Fruit fly (Drosophila melanogaster) whole organism, embryonic: ENCODE results near the gene CG17359.

ENCODE experiments used
- Asciz ChIP-seq: fragments of 200-800 bp; sonication (Bioruptor generic); optimal IDR thresholded peaks from 2 replicates; lab custom pipeline; 2017; ENCODE audit warnings: missing biosample characterization, mild to moderate bottlenecking, missing genetic modification characterization, missing genetic modification reagents
- Blimp-1 ChIP-seq: fragments of 200-800 bp; sonication (Bioruptor generic); optimal IDR thresholded peaks from 3 replicates; lab custom pipeline; 2018; ENCODE audit warnings: missing biosample characterization, missing genetic modification characterization, mild to moderate bottlenecking, moderate library complexity, missing genetic modification reagents
- BtbVII ChIP-seq: fragments of 200-800 bp; sonication (Bioruptor generic); optimal IDR thresholded peaks from 3 replicates; lab custom pipeline; 2017; ENCODE audit warnings: missing biosample characterization, mild to moderate bottlenecking, missing genetic modification characterization
- CG10267 ChIP-seq: fragments of 200-800 bp; sonication (Bioruptor generic); optimal IDR thresholded peaks from 2 replicates; lab custom pipeline; 2018; ENCODE audit warnings: missing biosample characterization, mild to moderate bottlenecking, missing genetic modification characterization, moderate library complexity
- CG12219 ChIP-seq: fragments of 200-800 bp; sonication (Bioruptor generic); optimal IDR thresholded peaks from 3 replicates; lab custom pipeline; 2018; ENCODE audit warnings: missing biosample characterization, mild to moderate bottlenecking, missing genetic modification characterization
- CG1233 ChIP-seq: fragments of 200-800 bp; sonication (Bioruptor generic); optimal IDR thresholded peaks from 4 replicates; lab custom pipeline; 2018; ENCODE audit warnings: missing biosample characterization, mild to moderate bottlenecking, missing genetic modification characterization
- CG1603 ChIP-seq: fragments of 200-800 bp; sonication (Bioruptor generic); optimal IDR thresholded peaks from 2 replicates; lab custom pipeline; 2019; ENCODE audit warnings: missing biosample characterization, mild to moderate bottlenecking, missing genetic modification characterization, moderate library complexity
- CG17568 ChIP-seq: fragments of 200-800 bp; sonication (Bioruptor generic); optimal IDR thresholded peaks from 2 replicates; lab custom pipeline; 2018; ENCODE audit warnings: missing biosample characterization, mild to moderate bottlenecking, missing genetic modification characterization, moderate library complexity
- CG17912 ChIP-seq: fragments of 200-800 bp; sonication (Bioruptor generic); optimal IDR thresholded peaks from 2 replicates; lab custom pipeline; 2018; ENCODE audit warnings: missing biosample characterization, mild to moderate bottlenecking, missing genetic modification characterization
- CG18011 ChIP-seq: fragments of 200-800 bp; sonication (Bioruptor generic); optimal IDR thresholded peaks from 2 replicates; lab custom pipeline; 2017; ENCODE audit warnings: missing biosample characterization, missing genetic modification characterization, mild to moderate bottlenecking, moderate library complexity, missing genotype
- CG2712 ChIP-seq: fragments of 200-800 bp; optimal IDR thresholded peaks from 3 replicates; lab custom pipeline; 2019; ENCODE audit warnings: missing biosample characterization, mild to moderate bottlenecking, missing genetic modification characterization, moderate library complexity
- CG30431 ChIP-seq: fragments of 200-800 bp; sonication (Bioruptor generic); optimal IDR thresholded peaks from 2 replicates; lab custom pipeline; 2017; ENCODE audit warnings: missing biosample characterization, missing genetic modification characterization
- CG3281 ChIP-seq: fragments of 200-800 bp; sonication (Bioruptor generic); optimal IDR thresholded peaks from 3 replicates; lab custom pipeline; 2017; ENCODE audit warnings: missing biosample characterization, mild to moderate bottlenecking, missing genetic modification characterization
- CG4360 ChIP-seq: fragments of 200-800 bp; sonication (Bioruptor generic); IDR thresholded peaks from 2 replicates; pipeline ENCODE4 v1.3.6; 2022; ENCODE audit warnings: missing biosample characterization, missing genetic modification characterization
- CG4404 ChIP-seq: fragments of 200-800 bp; sonication (Bioruptor generic); IDR thresholded peaks from 2 replicates; pipeline ENCODE4 v1.3.6; 2022; ENCODE audit warnings: missing biosample characterization, missing genetic modification characterization
- CG4617 ChIP-seq: fragments of 200-800 bp; sonication (Bioruptor generic); optimal IDR thresholded peaks from 3 replicates; lab custom pipeline; 2016; ENCODE audit warnings: missing biosample characterization, missing genetic modification characterization, borderline replicate concordance
- CG6765 ChIP-seq: fragments of 200-800 bp; sonication (Bioruptor generic); optimal IDR thresholded peaks from 3 replicates; lab custom pipeline; 2017; ENCODE audit warnings: missing biosample characterization, mild to moderate bottlenecking, missing genetic modification characterization
- CG8924 ChIP-seq: fragments of 200-800 bp; optimal IDR thresholded peaks from 3 replicates; lab custom pipeline; 2019; ENCODE audit warnings: missing biosample characterization, mild to moderate bottlenecking, missing genetic modification characterization, moderate library complexity
- CG9932 ChIP-seq: fragments of 200-800 bp; sonication (Bioruptor generic); IDR thresholded peaks from 2 replicates; pipeline ENCODE4 v1.3.6; 2022; ENCODE audit warnings: missing biosample characterization, missing genetic modification characterization
- Chrac-16 ChIP-seq: fragments of 200-800 bp; sonication (Bioruptor generic); optimal IDR thresholded peaks from 3 replicates; lab custom pipeline; 2016; ENCODE audit warnings: missing biosample characterization, missing genetic modification characterization
- CoRest ChIP-seq: fragments of 200-800 bp; sonication (Bioruptor generic); optimal IDR thresholded peaks from 3 replicates; lab custom pipeline; 2018; ENCODE audit warnings: missing biosample characterization, mild to moderate bottlenecking, missing genetic modification characterization, moderate library complexity
- Dek ChIP-seq: fragments of 200-800 bp; sonication (Bioruptor generic); optimal IDR thresholded peaks from 3 replicates; lab custom pipeline; 2019; ENCODE audit warnings: missing biosample characterization, mild to moderate bottlenecking, missing genetic modification characterization, moderate library complexity
- Dfd ChIP-seq, 2 experiments: fragments of >200 bp; optimal IDR thresholded peaks; 2 replicates each; lab custom pipeline; 2017; ENCODE audit warnings: missing biosample characterization in 2 of 2, missing genetic modification characterization in 2 of 2
- Hand ChIP-seq: fragments of 200-800 bp; sonication (Bioruptor generic); optimal IDR thresholded peaks from 2 replicates; lab custom pipeline; 2017; ENCODE audit warnings: mild to moderate bottlenecking, missing biosample characterization, missing genetic modification reagents, missing genetic modification characterization
- MBD-R2 ChIP-seq: fragments of 200-800 bp; sonication (Bioruptor generic); IDR thresholded peaks from 2 replicates; pipeline ENCODE4 v1.3.6; 2022; ENCODE audit warnings: missing biosample characterization, missing genetic modification characterization
- Neu2 ChIP-seq: fragments of 200-800 bp; sonication (Bioruptor generic); optimal IDR thresholded peaks from 3 replicates; lab custom pipeline; 2016; ENCODE audit warnings: missing biosample characterization, missing genetic modification characterization, borderline replicate concordance
- Nf-YC ChIP-seq: fragments of 200-800 bp; optimal IDR thresholded peaks from 3 replicates; lab custom pipeline; 2019; ENCODE audit warnings: missing biosample characterization, mild to moderate bottlenecking, missing genetic modification characterization, moderate library complexity
- NfI ChIP-seq: fragments of 200-800 bp; sonication (Bioruptor generic); optimal IDR thresholded peaks from 3 replicates; lab custom pipeline; 2018; ENCODE audit warnings: missing biosample characterization, mild to moderate bottlenecking, missing genetic modification characterization, moderate library complexity
- Poxn ChIP-seq: fragments of 200-800 bp; sonication (Bioruptor generic); IDR thresholded peaks from 2 replicates; pipeline ENCODE4 v1.3.6; 2022; ENCODE audit warnings: missing biosample characterization, missing genetic modification characterization
- Scr ChIP-seq: fragments of 200-800 bp; sonication (Bioruptor generic); IDR thresholded peaks from 2 replicates; pipeline ENCODE4 v1.3.6; 2022; ENCODE audit warnings: missing biosample characterization, missing genetic modification characterization; ENCODE audit not compliant: partially characterized antibody
- Sox102F ChIP-seq: fragments of 200-800 bp; sonication (Bioruptor generic); optimal IDR thresholded peaks from 2 replicates; lab custom pipeline; 2018; ENCODE audit warnings: missing biosample characterization, mild to moderate bottlenecking, missing genetic modification characterization, moderate library complexity
- Stat92E ChIP-seq, 3 experiments: fragments of >200 bp in 2 of 3; fragments of 200-800 bp in 1 of 3; sonication (Bioruptor generic) in 1 of 3; optimal IDR thresholded peaks; 2 replicates each; lab custom pipeline; 2017 to 2019; ENCODE audit warnings: missing biosample characterization in 3 of 3, missing genetic modification characterization in 3 of 3, mild to moderate bottlenecking in 1 of 3, moderate library complexity in 1 of 3
- abd-A ChIP-seq: fragments of 200-800 bp; sonication (Bioruptor generic); optimal IDR thresholded peaks from 3 replicates; lab custom pipeline; 2019; ENCODE audit warnings: missing biosample characterization, mild to moderate bottlenecking, missing genetic modification characterization, moderate library complexity
- bigmax ChIP-seq: fragments of 200-800 bp; sonication (Bioruptor generic); optimal IDR thresholded peaks from 2 replicates; lab custom pipeline; 2018; ENCODE audit warnings: missing biosample characterization, mild to moderate bottlenecking, missing genetic modification characterization
- btn ChIP-seq: fragments of 200-800 bp; sonication (Bioruptor generic); optimal IDR thresholded peaks from 2 replicates; lab custom pipeline; 2016; ENCODE audit warnings: missing biosample characterization, missing genetic modification characterization
- cas ChIP-seq: fragments of 200-800 bp; sonication (Bioruptor generic); IDR thresholded peaks from 2 replicates; pipeline ENCODE4 v1.3.6; 2022; ENCODE audit warnings: missing biosample characterization, missing genetic modification characterization
- dati ChIP-seq: fragments of 200-800 bp; sonication (Bioruptor generic); IDR thresholded peaks from 2 replicates; pipeline ENCODE4 v1.3.6; 2022; ENCODE audit warnings: missing biosample characterization, missing genetic modification characterization
- gce ChIP-seq: fragments of 200-800 bp; sonication (Bioruptor generic); IDR thresholded peaks from 3 replicates; pipeline ENCODE4 v1.3.6; 2022; ENCODE audit warnings: missing biosample characterization, missing genetic modification characterization
- gro ChIP-seq: fragments of 200-800 bp; sonication (Bioruptor generic); optimal IDR thresholded peaks from 2 replicates; lab custom pipeline; 2016; ENCODE audit warnings: missing biosample characterization, missing genetic modification characterization
- mirr ChIP-seq: fragments of 200-800 bp; sonication (Bioruptor generic); optimal IDR thresholded peaks from 3 replicates; lab custom pipeline; 2018; ENCODE audit warnings: missing biosample characterization, mild to moderate bottlenecking, missing genetic modification characterization
- oc ChIP-seq: fragments of 200-800 bp; sonication (Bioruptor generic); optimal IDR thresholded peaks from 2 replicates; lab custom pipeline; 2018; ENCODE audit warnings: missing biosample characterization, mild to moderate bottlenecking, missing genetic modification characterization, moderate library complexity
- otp ChIP-seq: fragments of 200-800 bp; sonication (Bioruptor generic); IDR thresholded peaks from 3 replicates; pipeline ENCODE4, ENCODE4 v1.3.6; 2022; ENCODE audit warnings: missing biosample characterization, missing genetic modification characterization
- pho ChIP-seq: fragments of 200-800 bp; sonication (Bioruptor generic); optimal IDR thresholded peaks from 2 replicates; lab custom pipeline; 2016; ENCODE audit warnings: missing biosample characterization, missing genetic modification characterization
- prd ChIP-seq, 3 experiments: fragments of >200 bp in 2 of 3; fragments of 200-800 bp in 1 of 3; sonication (Bioruptor generic) in 1 of 3; optimal IDR thresholded peaks in 2 of 3; IDR thresholded peaks in 1 of 3; 2 replicates in 2 of 3; 3 replicates in 1 of 3; pipeline versions ENCODE4 v1.3.6 to Lab custom; 2017 to 2022; ENCODE audit warnings: missing biosample characterization in 1 of 3, missing genetic modification characterization in 1 of 3
- repo ChIP-seq: fragments of 200-800 bp; sonication (Bioruptor generic); optimal IDR thresholded peaks from 2 replicates; lab custom pipeline; 2016; ENCODE audit warnings: missing biosample characterization, missing genetic modification characterization
- run ChIP-seq: fragments of 200-800 bp; sonication (Bioruptor generic); optimal IDR thresholded peaks from 3 replicates; lab custom pipeline; 2018; ENCODE audit warnings: missing biosample characterization, mild to moderate bottlenecking, missing genetic modification characterization
- scrt ChIP-seq: fragments of 200-800 bp; sonication (Bioruptor generic); optimal IDR thresholded peaks from 2 replicates; lab custom pipeline; 2018; ENCODE audit warnings: missing biosample characterization, mild to moderate bottlenecking, missing genetic modification characterization, moderate library complexity
- sens ChIP-seq: fragments of 200-800 bp; sonication (Bioruptor generic); peaks from one replicate; lab custom pipeline; 2016; ENCODE audit warnings: missing biosample characterization, missing genetic modification characterization
- sim ChIP-seq: fragments of 200-800 bp; sonication (Bioruptor generic); IDR thresholded peaks from 2 replicates; pipeline ENCODE4 v1.3.6; 2022; ENCODE audit warnings: missing biosample characterization, missing genetic modification characterization
- slbo ChIP-seq: fragments of 200-800 bp; sonication (Bioruptor generic); IDR thresholded peaks from 2 replicates; pipeline ENCODE4 v1.3.6; 2022; ENCODE audit warnings: missing biosample characterization, missing genetic modification characterization

Gene CG17359

dm6 chr3L:14036867-14037313 lies 37.8 kb upstream of the CG17359 start, which contains the start of gene Hsp110 (continued):
- TF ChIP-seq dati (GFP tag; lab: Robert Waterston, UW) (no peak), CG30431 (GFP tag; lab: Kevin White, UChicago) (no peak), CG1603 (tag; lab: Kevin White, UChicago) (peak; percentile 67), bigmax (GFP tag; lab: Kevin White, UChicago) (peak; percentile 76), CG1233 (no peak), Chrac-16 (no peak), MBD-R2 (GFP tag; lab: Robert Waterston, UW) (peak; percentile 46), Stat92E (GFP tag; optimal IDR thresholded peaks at IDR 0.05; lab: Kevin White, UChicago) (peak in 1 of 3 experiments; percentile 14), CG9932 (GFP tag; lab: Robert Waterston, UW) (peak; percentile 76), abd-A (tag; lab: Kevin White, UChicago) (no peak), Neu2 (GFP tag; lab: Kevin White, UChicago) (no peak), Dek (tag; lab: Kevin White, UChicago) (peak; percentile 37), btn (GFP tag; lab: Kevin White, UChicago) (no peak), CG4617 (GFP tag; lab: Kevin White, UChicago) (peak; percentile 71), CG4360 (GFP tag; lab: Robert Waterston, UW) (no peak), CG8924 (tag; lab: Kevin White, UChicago) (peak; percentile 22), mirr (GFP tag; lab: Kevin White, UChicago) (peak; percentile 51), CG18011 (GFP tag; lab: Kevin White, UChicago) (no peak), CG10267 (tag; lab: Kevin White, UChicago) (peak; percentile 67), NfI (GFP tag; lab: Kevin White, UChicago) (no peak), CoRest (tag; lab: Kevin White, UChicago) (peak; percentile 40), CG3281 (no peak), Sox102F (GFP tag; lab: Kevin White, UChicago) (no peak), CG2712 (tag; lab: Kevin White, UChicago) (peak; percentile 42), Nf-YC (peak; percentile 32), gce (no peak), Poxn (GFP tag; lab: Robert Waterston, UW) (no peak), Asciz (GFP tag; lab: Kevin White, UChicago) (no peak), Dfd (GFP tag; optimal IDR thresholded peaks at IDR 0.05; lab: Kevin White, UChicago) (no peak), oc (tag; lab: Kevin White, UChicago) (peak; percentile 3), slbo (GFP tag; lab: Robert Waterston, UW) (peak; percentile 22; the same call in 1 of the 2 replicates), Scr (GFP tag; lab: Robert Waterston, UW) (peak; percentile 99), repo (peak; percentile 7), pho (peak; percentile 10), sim (GFP tag; lab: Robert Waterston, UW) (no peak), otp (GFP tag; lab: Robert Waterston, UW) (peak; percentile 26; the same call in 1 of the 3 replicates), prd (optimal IDR thresholded peaks at IDR 0.05; lab: Kevin White, UChicago) (no peak), prd (GFP tag; IDR thresholded peaks at IDR 0.05; lab: Robert Waterston, UW) (no peak), Blimp-1 (no peak), CG4404 (GFP tag; lab: Robert Waterston, UW) (no peak), scrt (GFP tag; lab: Kevin White, UChicago) (no peak), CG17912 (GFP tag; lab: Kevin White, UChicago) (peak; percentile 62), CG6765 (GFP tag; lab: Kevin White, UChicago) (peak; percentile 8), sens (GFP tag; lab: Kevin White, UChicago) (peak; percentile 81), gro (GFP tag; lab: Kevin White, UChicago) (peak; percentile 58), CG12219 (no peak), Hand (GFP tag; lab: Kevin White, UChicago) (peak; percentile 16), CG17568 (GFP tag; lab: Kevin White, UChicago) (no peak), run (tag; lab: Kevin White, UChicago) (no peak), BtbVII (GFP tag; lab: Kevin White, UChicago) (peak; percentile 22), cas (GFP tag; lab: Robert Waterston, UW) (no peak)
